Fruit fly (Drosophila melanogaster) whole organism, embryonic: ENCODE measurements around the gene Dlip1.

ENCODE experiments used
- Abd-B ChIP-seq: fragments of 200-800 bp; sonication (Bioruptor generic); optimal IDR thresholded peaks from 2 replicates; lab custom pipeline; 2018; ENCODE audit warnings: missing biosample characterization, mild to moderate bottlenecking, missing genetic modification characterization, moderate library complexity
- Aef1 ChIP-seq: fragments of 200-800 bp; sonication (Bioruptor generic); IDR thresholded peaks from 3 replicates; pipeline ENCODE4 v1.3.6; 2022; ENCODE audit warnings: missing biosample characterization, missing genetic modification characterization
- Asciz ChIP-seq: fragments of 200-800 bp; sonication (Bioruptor generic); optimal IDR thresholded peaks from 2 replicates; lab custom pipeline; 2017; ENCODE audit warnings: missing biosample characterization, mild to moderate bottlenecking, missing genetic modification characterization, missing genetic modification reagents
- Atf3 ChIP-seq: fragments of 200-800 bp; sonication (Bioruptor generic); optimal IDR thresholded peaks from 3 replicates; lab custom pipeline; 2016; ENCODE audit warnings: missing biosample characterization, missing genetic modification characterization
- Bgb ChIP-seq: fragments of 200-800 bp; sonication (Bioruptor generic); IDR thresholded peaks from 2 replicates; pipeline ENCODE4 v1.3.6; 2022; ENCODE audit warnings: missing biosample characterization, missing genetic modification characterization; ENCODE audit not compliant: partially characterized antibody
- CG10209 ChIP-seq: fragments of 200-800 bp; sonication (Bioruptor generic); optimal IDR thresholded peaks from 3 replicates; lab custom pipeline; 2017; ENCODE audit warnings: missing biosample characterization, mild to moderate bottlenecking, missing genetic modification characterization, missing genetic modification reagents
- CG10565 ChIP-seq: fragments of 200-800 bp; sonication (Bioruptor generic); optimal IDR thresholded peaks from 3 replicates; lab custom pipeline; 2016; ENCODE audit warnings: missing biosample characterization, mild to moderate bottlenecking, missing genetic modification characterization
- CG11723 ChIP-seq: fragments of 200-800 bp; sonication (Bioruptor generic); optimal IDR thresholded peaks from 2 replicates; lab custom pipeline; 2017; ENCODE audit warnings: missing biosample characterization, mild to moderate bottlenecking, missing genetic modification characterization
- CG15479 ChIP-seq: fragments of 200-800 bp; sonication (Bioruptor generic); optimal IDR thresholded peaks from 3 replicates; lab custom pipeline; 2019; ENCODE audit warnings: missing biosample characterization, mild to moderate bottlenecking, missing genetic modification characterization, moderate library complexity
- CG17568 ChIP-seq: fragments of 200-800 bp; sonication (Bioruptor generic); optimal IDR thresholded peaks from 2 replicates; lab custom pipeline; 2018; ENCODE audit warnings: missing biosample characterization, mild to moderate bottlenecking, missing genetic modification characterization, moderate library complexity
- CG18599 ChIP-seq: fragments of 200-800 bp; sonication (Bioruptor generic); optimal IDR thresholded peaks from 3 replicates; lab custom pipeline; 2017; ENCODE audit warnings: missing biosample characterization, missing genetic modification characterization, mild to moderate bottlenecking, moderate library complexity, missing genetic modification reagents
- CG2129 ChIP-seq: fragments of 200-800 bp; sonication (Bioruptor generic); IDR thresholded peaks from 2 replicates; pipeline ENCODE4 v1.3.6; 2022; ENCODE audit warnings: missing biosample characterization, missing genetic modification characterization; ENCODE audit not compliant: partially characterized antibody
- CG2678 ChIP-seq: fragments of 200-800 bp; sonication (Bioruptor generic); optimal IDR thresholded peaks from 3 replicates; lab custom pipeline; 2019; ENCODE audit warnings: missing biosample characterization, mild to moderate bottlenecking, missing genetic modification characterization, moderate library complexity
- CG31224 ChIP-seq: fragments of 200-800 bp; sonication (Bioruptor generic); IDR thresholded peaks from 2 replicates; pipeline ENCODE4 v1.3.6; 2022; ENCODE audit warnings: missing biosample characterization, missing genetic modification characterization
- CG3407 ChIP-seq: fragments of 200-800 bp; sonication (Bioruptor generic); optimal IDR thresholded peaks from 2 replicates; lab custom pipeline; 2018; ENCODE audit warnings: missing biosample characterization, mild to moderate bottlenecking, missing genetic modification characterization
- CG3726 ChIP-seq: fragments of 200-800 bp; sonication (Bioruptor generic); IDR thresholded peaks from 3 replicates; pipeline ENCODE4, ENCODE4 v1.3.6; 2022; ENCODE audit warnings: missing biosample characterization, missing genetic modification characterization
- CG4404 ChIP-seq: fragments of 200-800 bp; sonication (Bioruptor generic); IDR thresholded peaks from 2 replicates; pipeline ENCODE4 v1.3.6; 2022; ENCODE audit warnings: missing biosample characterization, missing genetic modification characterization
- CG5953 ChIP-seq: fragments of 200-800 bp; sonication (Bioruptor generic); IDR thresholded peaks from 2 replicates; pipeline ENCODE4 v1.3.6; 2022; ENCODE audit warnings: missing biosample characterization, missing genetic modification characterization
- CG8359 ChIP-seq: fragments of 200-800 bp; sonication (Bioruptor generic); optimal IDR thresholded peaks from 2 replicates; lab custom pipeline; 2017; ENCODE audit warnings: missing biosample characterization, mild to moderate bottlenecking, missing genetic modification characterization, borderline replicate concordance
- CG9609 ChIP-seq: fragments of 200-800 bp; sonication (Bioruptor generic); optimal IDR thresholded peaks from 3 replicates; lab custom pipeline; 2016; ENCODE audit warnings: missing biosample characterization, missing genetic modification characterization
- CG9727 ChIP-seq: fragments of 200-800 bp; sonication (Bioruptor generic); optimal IDR thresholded peaks from 3 replicates; lab custom pipeline; 2017; ENCODE audit warnings: missing biosample characterization, mild to moderate bottlenecking, missing genetic modification characterization
- CG9817 ChIP-seq: fragments of 200-800 bp; sonication (Bioruptor generic); optimal IDR thresholded peaks from 2 replicates; lab custom pipeline; 2018; ENCODE audit warnings: missing biosample characterization, mild to moderate bottlenecking, missing genetic modification characterization, moderate library complexity
- CHES-1-like ChIP-seq: fragments of 200-800 bp; sonication (Bioruptor generic); optimal IDR thresholded peaks from 2 replicates; lab custom pipeline; 2016; ENCODE audit warnings: missing biosample characterization, missing genetic modification characterization
- CoRest ChIP-seq: fragments of 200-800 bp; sonication (Bioruptor generic); optimal IDR thresholded peaks from 3 replicates; lab custom pipeline; 2018; ENCODE audit warnings: missing biosample characterization, mild to moderate bottlenecking, missing genetic modification characterization, moderate library complexity
- Dfd ChIP-seq, 2 experiments: fragments of >200 bp; optimal IDR thresholded peaks; 2 replicates each; lab custom pipeline; 2017; ENCODE audit warnings: missing biosample characterization in 2 of 2, missing genetic modification characterization in 2 of 2
- Doc3 ChIP-seq: fragments of 200-800 bp; sonication (Bioruptor generic); IDR thresholded peaks from 3 replicates; pipeline ENCODE4 v1.3.6; 2022; ENCODE audit warnings: missing biosample characterization, missing genetic modification characterization; ENCODE audit not compliant: partially characterized antibody
- Hmr ChIP-seq: fragments of 200-800 bp; sonication (Bioruptor generic); optimal IDR thresholded peaks from 3 replicates; lab custom pipeline; 2017; ENCODE audit warnings: mild to moderate bottlenecking, missing biosample characterization, missing genetic modification reagents, missing genetic modification characterization
- MESR4 ChIP-seq: fragments of 200-800 bp; sonication (Bioruptor generic); optimal IDR thresholded peaks from 2 replicates; lab custom pipeline; 2018; ENCODE audit warnings: missing biosample characterization, mild to moderate bottlenecking, missing genetic modification characterization, moderate library complexity
- Nf-YB ChIP-seq: fragments of 200-800 bp; sonication (Bioruptor generic); optimal IDR thresholded peaks from 3 replicates; lab custom pipeline; 2019; ENCODE audit warnings: missing biosample characterization, mild to moderate bottlenecking, missing genetic modification characterization, moderate library complexity
- NfI ChIP-seq: fragments of 200-800 bp; sonication (Bioruptor generic); optimal IDR thresholded peaks from 3 replicates; lab custom pipeline; 2018; ENCODE audit warnings: missing biosample characterization, mild to moderate bottlenecking, missing genetic modification characterization, moderate library complexity
- Poxn ChIP-seq: fragments of 200-800 bp; sonication (Bioruptor generic); IDR thresholded peaks from 2 replicates; pipeline ENCODE4 v1.3.6; 2022; ENCODE audit warnings: missing biosample characterization, missing genetic modification characterization
- Sin3A ChIP-seq: fragments of >200 bp; optimal IDR thresholded peaks from 2 replicates; lab custom pipeline; 2018
- Trl ChIP-seq, 3 experiments: fragments of >200 bp in 2 of 3; fragments of 200-800 bp in 1 of 3; sonication (Bioruptor generic) in 1 of 3; optimal IDR thresholded peaks; 2 replicates in 1 of 3; 3 replicates in 2 of 3; lab custom pipeline; 2016 to 2017; ENCODE audit warnings: missing biosample characterization in 1 of 3, missing genetic modification characterization in 1 of 3
- Vsx1 ChIP-seq: fragments of 200-800 bp; sonication (Bioruptor generic); optimal IDR thresholded peaks from 2 replicates; lab custom pipeline; 2017; ENCODE audit warnings: missing biosample characterization, mild to moderate bottlenecking, missing genetic modification characterization, missing genetic modification reagents
- bigmax ChIP-seq: fragments of 200-800 bp; sonication (Bioruptor generic); optimal IDR thresholded peaks from 2 replicates; lab custom pipeline; 2018; ENCODE audit warnings: missing biosample characterization, mild to moderate bottlenecking, missing genetic modification characterization
- cas ChIP-seq: fragments of 200-800 bp; sonication (Bioruptor generic); IDR thresholded peaks from 2 replicates; pipeline ENCODE4 v1.3.6; 2022; ENCODE audit warnings: missing biosample characterization, missing genetic modification characterization
- ci ChIP-seq: fragments of 200-800 bp; sonication (Bioruptor generic); IDR thresholded peaks from 3 replicates; pipeline ENCODE4 v1.3.6; 2022; ENCODE audit warnings: missing biosample characterization, missing genetic modification characterization
- dati ChIP-seq: fragments of 200-800 bp; sonication (Bioruptor generic); IDR thresholded peaks from 2 replicates; pipeline ENCODE4 v1.3.6; 2022; ENCODE audit warnings: missing biosample characterization, missing genetic modification characterization
- gcm2 ChIP-seq: fragments of 200-800 bp; sonication (Bioruptor generic); optimal IDR thresholded peaks from 2 replicates; lab custom pipeline; 2016; ENCODE audit warnings: missing biosample characterization, missing genetic modification characterization
- hkb ChIP-seq, 2 experiments: fragments of 200-800 bp in 1 of 2; fragments of >200 bp in 1 of 2; sonication (Bioruptor generic) in 1 of 2; IDR thresholded peaks in 1 of 2; optimal IDR thresholded peaks in 1 of 2; 2 replicates each; pipeline versions ENCODE4 v1.3.6 to Lab custom; 2017 to 2022; ENCODE audit warnings: missing biosample characterization in 1 of 2, missing genetic modification characterization in 1 of 2
- kay ChIP-seq: fragments of 200-800 bp; sonication (Bioruptor generic); optimal IDR thresholded peaks from 2 replicates; lab custom pipeline; 2016; ENCODE audit warnings: missing biosample characterization, missing genetic modification characterization
- lmd ChIP-seq: fragments of 200-800 bp; sonication (Bioruptor generic); IDR thresholded peaks from 2 replicates; pipeline ENCODE4 v1.3.6; 2022; ENCODE audit warnings: missing biosample characterization, missing genetic modification characterization
- peb ChIP-seq: fragments of 200-800 bp; sonication (Bioruptor generic); IDR thresholded peaks from 2 replicates; pipeline ENCODE4 v1.3.6; 2022; ENCODE audit warnings: missing biosample characterization, missing genetic modification characterization
- repo ChIP-seq: fragments of 200-800 bp; sonication (Bioruptor generic); optimal IDR thresholded peaks from 2 replicates; lab custom pipeline; 2016; ENCODE audit warnings: missing biosample characterization, missing genetic modification characterization
- scrt ChIP-seq: fragments of 200-800 bp; sonication (Bioruptor generic); optimal IDR thresholded peaks from 2 replicates; lab custom pipeline; 2018; ENCODE audit warnings: missing biosample characterization, mild to moderate bottlenecking, missing genetic modification characterization, moderate library complexity
- stc ChIP-seq: fragments of 200-800 bp; sonication (Bioruptor generic); IDR thresholded peaks from 2 replicates; pipeline ENCODE4 v1.3.6; 2022; ENCODE audit warnings: missing biosample characterization, missing genetic modification characterization
- tio ChIP-seq: fragments of 200-800 bp; sonication (Bioruptor generic); optimal IDR thresholded peaks from 2 replicates; lab custom pipeline; 2017; ENCODE audit warnings: missing biosample characterization, missing genetic modification characterization, inconsistent platforms
- toy ChIP-seq: fragments of 200-800 bp; sonication (Bioruptor generic); IDR thresholded peaks from 2 replicates; pipeline ENCODE4 v1.3.6; 2022; ENCODE audit warnings: missing biosample characterization, missing genetic modification characterization
- ttk ChIP-seq: fragments of 200-800 bp; sonication (Bioruptor generic); IDR thresholded peaks from 2 replicates; pipeline ENCODE4 v2.1.2; 2022; ENCODE audit warnings: missing biosample characterization, missing genetic modification characterization

Dlip1 gene

DNA sequence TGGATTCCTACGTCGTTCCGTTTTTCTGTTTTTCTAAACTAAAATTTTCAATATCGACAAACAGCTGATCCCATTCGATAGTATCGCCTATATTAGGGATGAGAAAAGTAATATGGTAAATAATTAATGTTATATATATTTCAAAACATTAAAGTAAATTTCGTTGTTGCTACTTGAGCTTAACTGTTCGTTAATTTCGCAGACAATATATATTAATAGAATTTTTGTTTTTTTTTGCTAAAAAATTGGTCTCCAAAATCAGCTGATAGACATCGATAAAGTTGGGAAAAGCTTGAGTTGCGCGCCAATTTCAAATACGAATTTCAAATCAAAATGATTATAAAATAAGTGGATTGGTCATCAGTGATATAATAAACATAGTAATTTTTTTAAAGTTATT is 37.9 kb downstream of the Dlip1 start, which contains the start of gene CG12118 (continued):
- TF ChIP-seq ttk (GFP tag; lab: Robert Waterston, UW): peak; percentile 71
- TF ChIP-seq Doc3 (GFP tag; lab: Robert Waterston, UW): peak; percentile 95
- TF ChIP-seq MESR4 (GFP tag; lab: Kevin White, UChicago): no peak
- TF ChIP-seq hkb (optimal IDR thresholded peaks at IDR 0.05; lab: Kevin White, UChicago): no peak
- peak; percentile 83 for TF ChIP-seq hkb (GFP tag; IDR thresholded peaks at IDR 0.05; lab: Robert Waterston, UW)
- peak; percentile 75 for TF ChIP-seq Aef1 (GFP tag; lab: Robert Waterston, UW)
- peak; percentile 62 for TF ChIP-seq NfI (GFP tag; lab: Kevin White, UChicago)
- peak; percentile 91 for TF ChIP-seq Bgb
- TF ChIP-seq toy (GFP tag; lab: Robert Waterston, UW): no peak
- peak; percentile 7 for TF ChIP-seq CG9609 (GFP tag; lab: Kevin White, UChicago)
- TF ChIP-seq Vsx1 (GFP tag; lab: Kevin White, UChicago): no peak
- peak; percentile 48 for TF ChIP-seq CG3407 (GFP tag; lab: Kevin White, UChicago)
- peak; percentile 43 for TF ChIP-seq scrt (GFP tag; lab: Kevin White, UChicago)
- no peak for TF ChIP-seq CG10565 (GFP tag; lab: Kevin White, UChicago)
- peak; percentile 55; the same call in 1 of the 2 replicates for TF ChIP-seq cas (GFP tag; lab: Robert Waterston, UW)
- peak; percentile 74 for TF ChIP-seq CG9817 (tag; lab: Kevin White, UChicago)
- TF ChIP-seq CG15479: no peak
- TF ChIP-seq CG18599 (GFP tag; lab: Kevin White, UChicago): peak; percentile 72
- TF ChIP-seq CG2129 (GFP tag; lab: Robert Waterston, UW): peak; percentile 84
- peak; percentile 76 for TF ChIP-seq tio (GFP tag; lab: Kevin White, UChicago)
- peak; percentile 13 for TF ChIP-seq gcm2 (GFP tag; lab: Kevin White, UChicago)
- TF ChIP-seq Sin3A (lab: Kevin White, UChicago): no peak
- no peak for TF ChIP-seq bigmax
- TF ChIP-seq kay (GFP tag; lab: Kevin White, UChicago): peak; percentile 62
- no peak for TF ChIP-seq dati
- TF ChIP-seq CHES-1-like (GFP tag; lab: Kevin White, UChicago): peak; percentile 15
- TF ChIP-seq Nf-YB (GFP tag; lab: Kevin White, UChicago): peak; percentile 53
- TF ChIP-seq CoRest: peak; percentile 84
- peak; percentile 80 for TF ChIP-seq CG10209 (GFP tag; lab: Kevin White, UChicago)
- no peak for TF ChIP-seq repo (GFP tag; lab: Kevin White, UChicago)
- TF ChIP-seq Asciz (GFP tag; lab: Kevin White, UChicago): no peak
- peak; percentile 79 for TF ChIP-seq CG31224 (GFP tag; lab: Robert Waterston, UW)
- TF ChIP-seq Dfd (GFP tag; optimal IDR thresholded peaks at IDR 0.05; lab: Kevin White, UChicago): no peak
- TF ChIP-seq CG8359 (GFP tag; lab: Kevin White, UChicago): no peak
- peak; percentile 22; the same call in 1 of the 2 replicates for TF ChIP-seq CG4404 (GFP tag; lab: Robert Waterston, UW)
- peak; percentile 38; the same call in 1 of the 2 replicates for TF ChIP-seq peb (GFP tag; lab: Robert Waterston, UW)
- TF ChIP-seq ci (GFP tag; lab: Robert Waterston, UW): peak; percentile 90
- TF ChIP-seq lmd (GFP tag; lab: Robert Waterston, UW): peak; percentile 68
- peak; percentile 32; the same call in 1 of the 2 replicates for TF ChIP-seq Poxn (GFP tag; lab: Robert Waterston, UW)
- peak; percentile 66; the same call in 1 of the 2 replicates for TF ChIP-seq stc (GFP tag; lab: Robert Waterston, UW)
- peak; percentile 63 for TF ChIP-seq Abd-B (GFP tag; lab: Kevin White, UChicago)
- TF ChIP-seq CG5953 (GFP tag; lab: Robert Waterston, UW): 0 out of 2 replicates have a peak, but pooled peaks have one; percentile 10
- no peak for TF ChIP-seq CG17568 (GFP tag; lab: Kevin White, UChicago)
- TF ChIP-seq Hmr (GFP tag; lab: Kevin White, UChicago): peak; percentile 72
- peak; percentile 81 for TF ChIP-seq CG2678
- TF ChIP-seq CG11723 (GFP tag; lab: Kevin White, UChicago): peak; percentile 32
- no peak for TF ChIP-seq Atf3 (GFP tag; lab: Kevin White, UChicago)
- TF ChIP-seq CG9727 (GFP tag; lab: Kevin White, UChicago): peak; percentile 84
- TF ChIP-seq Trl (optimal IDR thresholded peaks at IDR 0.05; lab: Kevin White, UChicago): no peak
- TF ChIP-seq Trl (GFP tag; optimal IDR thresholded peaks at IDR 0.05; lab: Kevin White, UChicago): peak; percentile 55
- TF ChIP-seq CG3726 (GFP tag; lab: Robert Waterston, UW): peak; percentile 5; the same call in 1 of the 3 replicates
